Fruit fly (Drosophila melanogaster) whole organism, prepupa: ENCODE results near the gene Plap.

ENCODE experiments used
- CG6163 ChIP-seq: fragments of 200-800 bp; sonication (Bioruptor generic); IDR thresholded peaks from 3 replicates; pipeline ENCODE4 v1.3.6; 2022; ENCODE audit warnings: missing biosample characterization, missing genetic modification characterization
- CG6854 ChIP-seq: fragments of 200-800 bp; sonication (Bioruptor generic); optimal IDR thresholded peaks from 2 replicates; lab custom pipeline; 2017; ENCODE audit warnings: missing biosample characterization, mild to moderate bottlenecking, missing genetic modification characterization
- Eip78C ChIP-seq: fragments of 200-800 bp; sonication (Bioruptor generic); peaks from one replicate; lab custom pipeline; 2016; ENCODE audit warnings: missing biosample characterization, missing genetic modification characterization
- Hr39 ChIP-seq: fragments of 200-800 bp; sonication (Bioruptor generic); optimal IDR thresholded peaks from 2 replicates; lab custom pipeline; 2016; ENCODE audit warnings: missing biosample characterization, missing genetic modification characterization
- Hr4 ChIP-seq: fragments of 200-800 bp; sonication (Bioruptor generic); optimal IDR thresholded peaks from 3 replicates; lab custom pipeline; 2016; ENCODE audit warnings: missing biosample characterization, missing genetic modification characterization
- net ChIP-seq: fragments of 200-800 bp; sonication (Bioruptor generic); optimal IDR thresholded peaks from 3 replicates; lab custom pipeline; 2016; ENCODE audit warnings: missing biosample characterization, missing genetic modification characterization
- pdm3 ChIP-seq: fragments of 200-800 bp; sonication (Bioruptor generic); optimal IDR thresholded peaks from 3 replicates; lab custom pipeline; 2016; ENCODE audit warnings: missing biosample characterization, missing genetic modification characterization

DNA sequence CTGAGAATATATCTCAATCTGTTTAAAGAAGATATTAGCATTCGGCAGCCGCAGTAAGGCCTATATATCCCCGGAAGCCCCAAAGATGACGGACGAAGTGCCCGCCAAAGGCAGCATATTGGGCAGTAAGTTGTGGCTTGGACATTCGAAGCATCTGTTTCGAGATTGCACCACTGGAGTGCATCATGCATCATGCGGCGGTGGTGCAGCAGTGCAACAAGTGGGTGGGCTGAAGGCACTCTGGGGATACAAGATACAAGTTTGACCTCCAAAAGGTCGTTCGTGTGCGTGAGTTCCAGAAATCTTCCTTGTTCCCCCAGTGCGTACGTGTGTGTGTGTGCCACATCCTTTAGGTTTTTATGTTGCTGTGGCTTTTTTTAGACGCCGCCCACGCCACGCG, 26.9 kb downstream of the Plap start:
- TF ChIP-seq Eip78C = no peak
- TF ChIP-seq Hr39 = no peak
- no peak for TF ChIP-seq CG6854 (GFP tag; lab: Kevin White, UChicago)
- no peak for TF ChIP-seq pdm3
- no peak for TF ChIP-seq Hr4 (GFP tag; lab: Kevin White, UChicago)
- no peak for TF ChIP-seq net (GFP tag; lab: Kevin White, UChicago)
- TF ChIP-seq CG6163 (GFP tag; lab: Robert Waterston, UW) = no peak
